Worm (Caenorhabditis elegans): ENCODE results near the gene K02F6.6.

- TF ChIP-seq nhr-76 (tag; optimal IDR thresholded peaks at IDR 0.05) (no peak), nhr-77 (tag; optimal IDR thresholded peaks at IDR 0.05) (no peak), ztf-4 (tag; optimal IDR thresholded peaks at IDR 0.05) (no peak), ceh-9 (tag; optimal IDR thresholded peaks at IDR 0.05) (no peak)
These were observed 15.3 kb downstream of the K02F6.6 start, which contains the start of gene K02F6.3 for ce11 chrII:2545925-2546324.
